Fruit fly (Drosophila melanogaster) whole organism, embryonic: ENCODE data around the gene CG3662.
A peak's percentile ranks its signal among the peaks of the same experiment; 100 is the strongest.

Experiments used
- Adf1 ChIP-seq: fragments of 200-800 bp; sonication (Bioruptor generic); IDR thresholded peaks from 2 replicates; pipeline ENCODE4 v1.3.6; 2022; ENCODE audit warnings: missing biosample characterization, missing genetic modification characterization
- BEAF-32 ChIP-seq: fragments of 200-800 bp; sonication (Bioruptor generic); optimal IDR thresholded peaks from 3 replicates; lab custom pipeline; 2017; ENCODE audit warnings: missing biosample characterization, missing genetic modification characterization, mild to moderate bottlenecking, moderate library complexity, missing genetic modification reagents
- Bteb2 ChIP-seq: fragments of 200-800 bp; sonication (Bioruptor generic); optimal IDR thresholded peaks from 2 replicates; lab custom pipeline; 2016; ENCODE audit warnings: missing biosample characterization, missing genetic modification characterization
- CG10321 ChIP-seq: fragments of 200-800 bp; sonication (Bioruptor generic); IDR thresholded peaks from 2 replicates; pipeline ENCODE4 v1.3.6; 2022; ENCODE audit warnings: missing biosample characterization, missing genetic modification characterization
- CG10979 ChIP-seq: fragments of 200-800 bp; sonication (Bioruptor generic); optimal IDR thresholded peaks from 2 replicates; lab custom pipeline; 2018; ENCODE audit warnings: missing biosample characterization, mild to moderate bottlenecking, missing genetic modification characterization, moderate library complexity
- CG11456 ChIP-seq: fragments of 200-800 bp; sonication (Bioruptor generic); IDR thresholded peaks from 3 replicates; pipeline ENCODE4 v1.3.6; 2022; ENCODE audit warnings: missing biosample characterization, missing genetic modification characterization
- CG12659 ChIP-seq: fragments of 200-800 bp; sonication (Bioruptor generic); optimal IDR thresholded peaks from 3 replicates; lab custom pipeline; 2017; ENCODE audit warnings: mild to moderate bottlenecking, missing biosample characterization, missing genetic modification reagents, missing genetic modification characterization
- CG13123 ChIP-seq: fragments of 200-800 bp; sonication (Bioruptor generic); optimal IDR thresholded peaks from 2 replicates; lab custom pipeline; 2016; ENCODE audit warnings: missing biosample characterization, missing genetic modification characterization
- CG13296 ChIP-seq: fragments of 200-800 bp; sonication (Bioruptor generic); optimal IDR thresholded peaks from 3 replicates; lab custom pipeline; 2018; ENCODE audit warnings: missing biosample characterization, mild to moderate bottlenecking, missing genetic modification characterization
- CG13624 ChIP-seq: fragments of 200-800 bp; sonication (Bioruptor generic); optimal IDR thresholded peaks from 2 replicates; lab custom pipeline; 2016; ENCODE audit warnings: missing biosample characterization, missing genetic modification characterization
- CG13775 ChIP-seq: fragments of 200-800 bp; sonication (Bioruptor generic); optimal IDR thresholded peaks from 3 replicates; lab custom pipeline; 2017; ENCODE audit warnings: missing biosample characterization, mild to moderate bottlenecking, missing genetic modification characterization
- CG14050 ChIP-seq: fragments of 200-800 bp; sonication (Bioruptor generic); IDR thresholded peaks from 3 replicates; pipeline ENCODE4 v1.3.6; 2022; ENCODE audit warnings: missing biosample characterization, missing genetic modification characterization
- CG15011 ChIP-seq: fragments of 200-800 bp; sonication (Bioruptor generic); optimal IDR thresholded peaks from 3 replicates; lab custom pipeline; 2018; ENCODE audit warnings: missing biosample characterization, mild to moderate bottlenecking, missing genetic modification characterization
- CG15514 ChIP-seq: fragments of 200-800 bp; sonication (Bioruptor generic); optimal IDR thresholded peaks from 3 replicates; lab custom pipeline; 2017; ENCODE audit warnings: missing biosample characterization, missing genetic modification characterization, mild to moderate bottlenecking, moderate library complexity, missing genetic modification reagents
- CG15601 ChIP-seq: fragments of 200-800 bp; sonication (Bioruptor generic); optimal IDR thresholded peaks from 3 replicates; lab custom pipeline; 2019; ENCODE audit warnings: missing biosample characterization, mild to moderate bottlenecking, missing genetic modification characterization, moderate library complexity
- CG1603 ChIP-seq: fragments of 200-800 bp; sonication (Bioruptor generic); optimal IDR thresholded peaks from 2 replicates; lab custom pipeline; 2019; ENCODE audit warnings: missing biosample characterization, mild to moderate bottlenecking, missing genetic modification characterization, moderate library complexity
- CG1647 ChIP-seq: fragments of 200-800 bp; sonication (Bioruptor generic); optimal IDR thresholded peaks from 3 replicates; lab custom pipeline; 2016; ENCODE audit warnings: missing biosample characterization, missing genetic modification characterization
- CG18476 ChIP-seq: fragments of 200-800 bp; sonication (Bioruptor generic); optimal IDR thresholded peaks from 2 replicates; lab custom pipeline; 2016; ENCODE audit warnings: missing biosample characterization, mild to moderate bottlenecking, missing genetic modification characterization
- CG2116 ChIP-seq: fragments of 200-800 bp; sonication (Bioruptor generic); optimal IDR thresholded peaks from 3 replicates; lab custom pipeline; 2018; ENCODE audit warnings: missing biosample characterization, mild to moderate bottlenecking, missing genetic modification characterization
- CG2129 ChIP-seq: fragments of 200-800 bp; sonication (Bioruptor generic); IDR thresholded peaks from 2 replicates; pipeline ENCODE4 v1.3.6; 2022; ENCODE audit warnings: missing biosample characterization, missing genetic modification characterization; ENCODE audit not compliant: partially characterized antibody
- CG32767 ChIP-seq: fragments of 200-800 bp; sonication (Bioruptor generic); IDR thresholded peaks from 2 replicates; pipeline ENCODE4 v1.3.6; 2022; ENCODE audit warnings: missing biosample characterization, missing genetic modification characterization
- CG4707 ChIP-seq: fragments of 200-800 bp; sonication (Bioruptor generic); optimal IDR thresholded peaks from 2 replicates; lab custom pipeline; 2018; ENCODE audit warnings: missing biosample characterization, mild to moderate bottlenecking, missing genetic modification characterization, moderate library complexity
- CG4854 ChIP-seq: fragments of 200-800 bp; sonication (Bioruptor generic); optimal IDR thresholded peaks from 2 replicates; lab custom pipeline; 2016; ENCODE audit warnings: missing biosample characterization, missing genetic modification characterization, inconsistent platforms
- CG5953 ChIP-seq: fragments of 200-800 bp; sonication (Bioruptor generic); IDR thresholded peaks from 2 replicates; pipeline ENCODE4 v1.3.6; 2022; ENCODE audit warnings: missing biosample characterization, missing genetic modification characterization
- CG6254 ChIP-seq: fragments of 200-800 bp; sonication (Bioruptor generic); optimal IDR thresholded peaks from 3 replicates; lab custom pipeline; 2017; ENCODE audit warnings: mild to moderate bottlenecking, missing biosample characterization, missing genetic modification reagents, missing genetic modification characterization
- CG6272 ChIP-seq: fragments of 200-800 bp; sonication (Bioruptor generic); IDR thresholded peaks from 2 replicates; pipeline ENCODE4 v1.3.6; 2022; ENCODE audit warnings: missing biosample characterization, missing genetic modification characterization
- CG7372 ChIP-seq: fragments of 200-800 bp; sonication (Bioruptor generic); IDR thresholded peaks from 2 replicates; pipeline ENCODE4 v1.3.6; 2022; ENCODE audit warnings: missing biosample characterization, missing genetic modification characterization
- CG7556 ChIP-seq: fragments of 200-800 bp; sonication (Bioruptor generic); optimal IDR thresholded peaks from 2 replicates; lab custom pipeline; 2017; ENCODE audit warnings: missing biosample characterization, mild to moderate bottlenecking, missing genetic modification characterization
- D ChIP-seq, 2 experiments: fragments of 200-800 bp in 1 of 2; fragments of >200 bp in 1 of 2; sonication (Bioruptor generic) in 1 of 2; optimal IDR thresholded peaks; 2 replicates in 1 of 2; 3 replicates in 1 of 2; lab custom pipeline; 2017; ENCODE audit warnings: mild to moderate bottlenecking in 1 of 2, missing biosample characterization in 1 of 2, missing genetic modification characterization in 1 of 2, missing genetic modification reagents in 1 of 2
- GATAe ChIP-seq: fragments of 200-800 bp; sonication (Bioruptor generic); conservative IDR thresholded peaks from 2 replicates; pipeline ENCODE4 v1.3.6; 2022; ENCODE audit warnings: missing biosample characterization, missing genetic modification characterization
- HLH4C ChIP-seq: fragments of 200-800 bp; sonication (Bioruptor generic); IDR thresholded peaks from 3 replicates; pipeline ENCODE4 v1.3.6; 2022; ENCODE audit warnings: missing biosample characterization, missing genetic modification characterization; ENCODE audit not compliant: partially characterized antibody
- Hr39 ChIP-seq: fragments of >200 bp; optimal IDR thresholded peaks from 2 replicates; lab custom pipeline; 2017
- Lim3 ChIP-seq: fragments of 200-800 bp; sonication (Bioruptor generic); IDR thresholded peaks from 2 replicates; pipeline ENCODE4 v1.3.6; 2022; ENCODE audit warnings: missing biosample characterization, missing genetic modification characterization
- Max ChIP-seq: fragments of 200-800 bp; sonication (Bioruptor generic); optimal IDR thresholded peaks from 2 replicates; lab custom pipeline; 2016; ENCODE audit warnings: missing biosample characterization, mild to moderate bottlenecking, missing genetic modification characterization
- Myb ChIP-seq: fragments of 200-800 bp; sonication (Bioruptor generic); optimal IDR thresholded peaks from 2 replicates; lab custom pipeline; 2016; ENCODE audit warnings: missing biosample characterization, missing genetic modification characterization
- al ChIP-seq: fragments of 200-800 bp; sonication (Bioruptor generic); IDR thresholded peaks from 2 replicates; pipeline ENCODE4 v1.3.6; 2022; ENCODE audit warnings: missing biosample characterization, missing genetic modification characterization
- ash1 ChIP-seq: fragments of 200-800 bp; sonication (Bioruptor generic); optimal IDR thresholded peaks from 2 replicates; lab custom pipeline; 2018; ENCODE audit warnings: missing biosample characterization, mild to moderate bottlenecking, missing genetic modification characterization
- disco-r ChIP-seq: fragments of 200-800 bp; sonication (Bioruptor generic); optimal IDR thresholded peaks from 2 replicates; lab custom pipeline; 2016; ENCODE audit warnings: missing biosample characterization, missing genetic modification characterization
- dm ChIP-seq: fragments of 200-800 bp; sonication (Bioruptor generic); optimal IDR thresholded peaks from 3 replicates; lab custom pipeline; 2016; ENCODE audit warnings: missing biosample characterization, missing genetic modification characterization
- dmrt99B ChIP-seq: fragments of 200-800 bp; sonication (Bioruptor generic); optimal IDR thresholded peaks from 2 replicates; lab custom pipeline; 2018; ENCODE audit warnings: missing biosample characterization, mild to moderate bottlenecking, missing genetic modification characterization, moderate library complexity
- ewg ChIP-seq: fragments of 200-800 bp; sonication (Bioruptor generic); optimal IDR thresholded peaks from 3 replicates; lab custom pipeline; 2017; ENCODE audit warnings: mild to moderate bottlenecking, missing biosample characterization, missing genetic modification reagents, missing genetic modification characterization
- klu ChIP-seq: fragments of 200-800 bp; sonication (Bioruptor generic); IDR thresholded peaks from 2 replicates; pipeline ENCODE4 v1.3.6; 2022; ENCODE audit warnings: missing biosample characterization, missing genetic modification characterization
- onecut ChIP-seq: fragments of 200-800 bp; sonication (Bioruptor generic); IDR thresholded peaks from 2 replicates; pipeline ENCODE4 v1.3.6; 2022; ENCODE audit warnings: missing biosample characterization, missing genetic modification characterization
- run ChIP-seq: fragments of 200-800 bp; sonication (Bioruptor generic); optimal IDR thresholded peaks from 3 replicates; lab custom pipeline; 2018; ENCODE audit warnings: missing biosample characterization, mild to moderate bottlenecking, missing genetic modification characterization
- seq ChIP-seq: fragments of 200-800 bp; sonication (Bioruptor generic); IDR thresholded peaks from 2 replicates; pipeline ENCODE4 v1.3.6; 2022; ENCODE audit warnings: missing biosample characterization, missing genetic modification characterization
- twi ChIP-seq: fragments of 200-800 bp; optimal IDR thresholded peaks from 2 replicates; lab custom pipeline; 2019; ENCODE audit warnings: missing biosample characterization, mild to moderate bottlenecking, missing genetic modification characterization, moderate library complexity
- unc-4 ChIP-seq: fragments of 200-800 bp; sonication (Bioruptor generic); IDR thresholded peaks from 2 replicates; pipeline ENCODE4 v1.3.6; 2022; ENCODE audit warnings: missing biosample characterization, missing genetic modification characterization; ENCODE audit not compliant: partially characterized antibody
- unpg ChIP-seq: fragments of 200-800 bp; sonication (Bioruptor generic); optimal IDR thresholded peaks from 3 replicates; lab custom pipeline; 2018; ENCODE audit warnings: missing biosample characterization, mild to moderate bottlenecking, missing genetic modification characterization, moderate library complexity
- z ChIP-seq: fragments of 200-800 bp; sonication (Bioruptor generic); IDR thresholded peaks from 3 replicates; pipeline ENCODE4 v1.3.6; 2022; ENCODE audit warnings: missing biosample characterization, missing genetic modification characterization
- zf30C ChIP-seq: fragments of 200-800 bp; sonication (Bioruptor generic); optimal IDR thresholded peaks from 3 replicates; lab custom pipeline; 2018; ENCODE audit warnings: missing biosample characterization, mild to moderate bottlenecking, missing genetic modification characterization

The CG3662 gene

dm6 chr2L:852647-853111 lies 31.6 kb downstream of the CG3662 start, which contains the start of the genes CG4291 and kraken (continued):
- TF ChIP-seq CG1647 (GFP tag; lab: Kevin White, UChicago) (no peak), CG10979 (tag; lab: Kevin White, UChicago) (peak; percentile 3), CG4854 (GFP tag; lab: Kevin White, UChicago) (no peak), BEAF-32 (peak; percentile 43), unc-4 (GFP tag; lab: Robert Waterston, UW) (peak; percentile 22; the same call in 1 of the 2 replicates), CG11456 (GFP tag; lab: Robert Waterston, UW) (peak; percentile 84), GATAe (GFP tag; lab: Robert Waterston, UW) (no peak), klu (peak; percentile 47; the same call in 1 of the 2 replicates), twi (tag; lab: Kevin White, UChicago) (peak; percentile 34), CG10321 (GFP tag; lab: Robert Waterston, UW) (peak; percentile 42; the same call in 1 of the 2 replicates), ewg (GFP tag; lab: Kevin White, UChicago) (peak; percentile 31), Lim3 (no peak), ash1 (GFP tag; lab: Kevin White, UChicago) (peak; percentile 14), seq (GFP tag; lab: Robert Waterston, UW) (no peak), CG15601 (tag; lab: Kevin White, UChicago) (peak; percentile 93), Hr39 (lab: Kevin White, UChicago) (no peak), CG12659 (GFP tag; lab: Kevin White, UChicago) (peak; percentile 73), zf30C (GFP tag; lab: Kevin White, UChicago) (no peak), CG7372 (GFP tag; lab: Robert Waterston, UW) (no peak), CG13775 (GFP tag; lab: Kevin White, UChicago) (no peak), HLH4C (GFP tag; lab: Robert Waterston, UW) (peak; percentile 67), al (GFP tag; lab: Robert Waterston, UW) (0 out of 2 replicates have a peak, but pooled peaks have one; percentile 18), Max (GFP tag; lab: Kevin White, UChicago) (peak; percentile 21), dm (GFP tag; lab: Kevin White, UChicago) (peak; percentile 38), D (optimal IDR thresholded peaks at IDR 0.05; lab: Kevin White, UChicago) (no peak), D (GFP tag; optimal IDR thresholded peaks at IDR 0.05; lab: Kevin White, UChicago) (no peak), CG1603 (tag; lab: Kevin White, UChicago) (peak; percentile 81), CG6272 (GFP tag; lab: Robert Waterston, UW) (peak; percentile 9; the same call in 1 of the 2 replicates), CG6254 (GFP tag; lab: Kevin White, UChicago) (no peak), CG32767 (GFP tag; lab: Robert Waterston, UW) (no peak), Myb (GFP tag; lab: Kevin White, UChicago) (peak; percentile 61), dmrt99B (tag; lab: Kevin White, UChicago) (peak; percentile 35), unpg (GFP tag; lab: Kevin White, UChicago) (peak; percentile 44), disco-r (GFP tag; lab: Kevin White, UChicago) (no peak), CG7556 (peak; percentile 30), run (tag; lab: Kevin White, UChicago) (no peak), CG2129 (GFP tag; lab: Robert Waterston, UW) (no peak), CG2116 (GFP tag; lab: Kevin White, UChicago) (peak; percentile 61), z (GFP tag; lab: Robert Waterston, UW) (no peak), CG4707 (GFP tag; lab: Kevin White, UChicago) (no peak), CG15011 (GFP tag; lab: Kevin White, UChicago) (no peak), Adf1 (GFP tag; lab: Robert Waterston, UW) (peak; percentile 57; the same call in 1 of the 2 replicates), CG13624 (GFP tag; lab: Kevin White, UChicago) (peak; percentile 71), Bteb2 (GFP tag; lab: Kevin White, UChicago) (peak; percentile 54), CG18476 (GFP tag; lab: Kevin White, UChicago) (no peak), CG15514 (GFP tag; lab: Kevin White, UChicago) (peak; percentile 88), onecut (peak; percentile 68; the same call in 1 of the 2 replicates), CG13296 (GFP tag; lab: Kevin White, UChicago) (peak; percentile 63), CG5953 (GFP tag; lab: Robert Waterston, UW) (0 out of 2 replicates have a peak, but pooled peaks have one; percentile 37), CG13123 (GFP tag; lab: Kevin White, UChicago) (no peak), CG14050 (GFP tag; lab: Robert Waterston, UW) (peak; percentile 42; the same call in 2 of the 3 replicates)
